Worm (Caenorhabditis elegans) whole organism, L4/young adult: Measurements from ENCODE around the gene hex-1.

ENCODE experiments used
- W03F9.2 ChIP-seq: fragments of 150-350 bp; optimal IDR thresholded peaks from 2 replicates; lab custom pipeline; 2014; ENCODE audit warnings: missing biosample characterization, missing genetic modification characterization
- dao-5 ChIP-seq: sonication (generic microtip); optimal IDR thresholded peaks from 2 replicates; lab custom pipeline; 2016; ENCODE audit warnings: missing genotype, missing genetic modification characterization, moderate library complexity, missing compliant biosample characterization
- him-1 ChIP-seq: sonication (generic microtip); optimal IDR thresholded peaks from 2 replicates; lab custom pipeline; 2016; ENCODE audit warnings: missing genotype, missing genetic modification reagents, missing genetic modification characterization, missing compliant biosample characterization

hex-1 gene

DNA sequence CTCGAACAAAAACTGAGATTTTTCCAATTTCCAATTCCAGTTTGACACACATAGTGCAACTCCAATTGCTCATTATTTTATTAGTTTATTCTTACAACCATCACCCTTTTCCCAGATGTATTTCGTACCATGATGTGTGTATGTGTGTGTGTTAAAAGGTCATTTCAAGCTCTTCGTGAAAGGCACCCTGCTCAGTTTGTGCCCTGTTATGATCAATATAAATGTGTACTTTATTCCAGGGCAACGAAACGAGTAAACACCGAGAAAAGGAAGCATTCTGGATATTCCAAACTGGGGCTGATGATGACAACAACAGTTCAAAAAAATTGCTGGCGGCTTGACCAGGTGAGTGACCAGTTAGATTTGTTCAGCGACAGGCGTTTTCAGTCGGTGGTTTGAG, 10.2 kb upstream of the hex-1 start, which contains the start of gene peb-1:
TSS of gene peb-1 (plus strand) at position 301 of the 400 bp plus-strand sequence.
- TF ChIP-seq W03F9.2 (tag; lab: Kevin White, UChicago) (no peak), him-1 (no peak), dao-5 (tag; lab: Kevin White, UChicago) (no peak)

DNA sequence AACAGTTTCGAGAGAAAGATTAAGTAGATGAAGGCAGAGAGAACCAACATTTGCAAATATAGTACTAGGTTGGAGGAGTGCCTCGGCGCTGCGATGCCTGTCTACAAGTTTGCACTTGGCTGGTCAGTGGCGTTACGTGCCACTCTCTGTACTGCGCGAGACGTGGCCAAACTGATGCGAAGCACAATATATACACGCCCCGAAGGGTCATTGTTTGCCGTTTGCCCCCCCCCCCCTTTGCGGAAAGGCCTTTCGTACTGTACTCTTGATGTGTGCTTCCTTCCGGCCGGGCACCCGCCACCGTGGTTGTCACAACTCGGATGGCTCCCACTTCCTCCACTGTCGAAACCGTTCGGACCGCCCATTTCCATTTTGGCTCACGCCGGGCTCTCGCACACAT, 8.8 kb upstream of the hex-1 start:
- TF ChIP-seq W03F9.2 (tag; lab: Kevin White, UChicago) (no peak), him-1 (no peak), dao-5 (tag; lab: Kevin White, UChicago) (no peak)

- TF ChIP-seq W03F9.2 (tag; lab: Kevin White, UChicago) (no peak), him-1 (no peak), dao-5 (tag; lab: Kevin White, UChicago) (no peak)
These were observed 8.2 kb upstream of the hex-1 start for ce11 chrX:2212712-2213111.

ce11 chrX:2213400-2214362, 7.3 kb upstream of the hex-1 start:
- TF ChIP-seq dao-5 (tag; lab: Kevin White, UChicago) (no peak), W03F9.2 (tag; lab: Kevin White, UChicago) (no peak), him-1 (no peak)

DNA sequence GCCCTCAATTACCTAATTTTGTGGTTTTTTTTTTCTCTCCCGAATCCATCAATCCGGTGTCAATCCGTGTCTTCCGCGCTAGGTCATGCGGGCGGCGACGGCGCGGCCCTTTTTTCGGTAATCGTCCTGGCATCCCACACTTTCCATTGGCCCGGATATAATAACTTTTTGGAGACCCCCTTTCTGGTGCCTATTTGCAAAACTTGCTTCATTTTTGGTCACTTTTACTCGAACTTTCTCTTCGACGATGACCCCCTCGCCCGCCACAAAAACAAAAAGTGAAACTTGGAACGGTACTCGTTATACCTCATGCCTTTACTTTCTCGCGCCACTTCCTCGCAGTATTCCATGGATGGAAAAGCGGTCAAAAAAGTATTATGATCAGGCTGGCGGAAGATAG, 6.5 kb upstream of the hex-1 start:
- TF ChIP-seq dao-5 (tag; lab: Kevin White, UChicago), result no peak
- no peak for TF ChIP-seq W03F9.2 (tag; lab: Kevin White, UChicago)
- no peak for TF ChIP-seq him-1

- TF ChIP-seq him-1 (no peak), W03F9.2 (tag; lab: Kevin White, UChicago) (no peak), dao-5 (tag; lab: Kevin White, UChicago) (no peak)
These were observed 5.8 kb upstream of the hex-1 start for ce11 chrX:2215108-2215507.

- no peak for TF ChIP-seq him-1
- TF ChIP-seq W03F9.2 (tag; lab: Kevin White, UChicago), result no peak
- no peak for TF ChIP-seq dao-5 (tag; lab: Kevin White, UChicago)
These were observed 4.7 kb upstream of the hex-1 start for ce11 chrX:2216242-2216641.

DNA sequence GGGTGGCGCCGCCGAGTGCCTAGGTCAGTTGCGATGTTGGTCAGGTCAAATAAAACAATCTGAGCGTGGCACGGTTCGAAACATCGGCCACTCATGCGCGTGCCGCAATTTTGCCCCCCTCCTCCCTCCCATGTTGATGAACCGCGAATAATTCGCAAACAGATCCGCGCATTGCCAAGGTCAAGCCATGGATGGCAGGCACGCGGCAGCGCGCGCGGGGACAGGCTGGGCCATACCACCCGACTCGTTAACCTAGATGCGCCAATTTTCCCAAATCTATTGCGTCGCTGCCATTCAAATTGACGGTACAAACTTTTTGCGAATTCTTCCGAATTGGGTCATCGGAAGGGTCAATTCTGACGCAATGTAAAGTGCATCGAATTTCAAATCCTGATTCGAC, 4.3 kb upstream of the hex-1 start:
- no peak for TF ChIP-seq dao-5 (tag; lab: Kevin White, UChicago)
- TF ChIP-seq W03F9.2 (tag; lab: Kevin White, UChicago), result no peak
- no peak for TF ChIP-seq him-1

ce11 chrX:2219006-2219405, 1.9 kb upstream of the hex-1 start:
- TF ChIP-seq him-1 (no peak), W03F9.2 (tag; lab: Kevin White, UChicago) (no peak), dao-5 (tag; lab: Kevin White, UChicago) (no peak)

- TF ChIP-seq him-1 (no peak), dao-5 (tag; lab: Kevin White, UChicago) (no peak), W03F9.2 (tag; lab: Kevin White, UChicago) (no peak)
These were observed 1.5 kb upstream of the hex-1 start for ce11 chrX:2219453-2219852.

ce11 chrX:2226875-2227355, 6.0 kb downstream of the hex-1 start:
- TF ChIP-seq W03F9.2 (tag; lab: Kevin White, UChicago) (no peak), him-1 (peak; percentile 74), dao-5 (tag; lab: Kevin White, UChicago) (peak; percentile 53)

ce11 chrX:2229305-2230172, 8.6 kb downstream of the hex-1 start, which contains the start of gene lin-32:
Gene lin-32, minus strand, starts transcription at chrX:2230122.
- TF ChIP-seq dao-5 (tag; lab: Kevin White, UChicago), result no peak
- TF ChIP-seq W03F9.2 (tag; lab: Kevin White, UChicago), result no peak
- no peak for TF ChIP-seq him-1

- TF ChIP-seq dao-5 (tag; lab: Kevin White, UChicago) (no peak), W03F9.2 (tag; lab: Kevin White, UChicago) (no peak), him-1 (no peak)
These were observed 10.4 kb downstream of the hex-1 start for ce11 chrX:2231346-2231745.
